Worm (Caenorhabditis elegans): ENCODE data around the gene nrde-2.

The nrde-2 gene

ce11 chrII:10222577-10222976 is 24.9 kb downstream of the nrde-2 start, which contains the start of gene plc-3:
Gene plc-3, plus strand, starts transcription at chrII:10222877.
- no peak for TF ChIP-seq sdc-2 (tag; optimal IDR thresholded peaks at IDR 0.05)
- no peak for TF ChIP-seq hlh-6 (tag; optimal IDR thresholded peaks at IDR 0.05)
- TF ChIP-seq gmeb-2 (tag; optimal IDR thresholded peaks at IDR 0.05): no peak
- TF ChIP-seq pqm-1 (tag; optimal IDR thresholded peaks at IDR 0.05): no peak
- TF ChIP-seq pat-9 (tag; optimal IDR thresholded peaks at IDR 0.05): no peak
- no peak for TF ChIP-seq ref-2 (tag; optimal IDR thresholded peaks at IDR 0.05)
- TF ChIP-seq ahr-1 (tag; optimal IDR thresholded peaks at IDR 0.05): no peak
- TF ChIP-seq dmd-4 (tag; optimal IDR thresholded peaks at IDR 0.05; ENCODE audit: borderline replicate concordance): no peak
- no peak for TF ChIP-seq fkh-6 (tag; optimal IDR thresholded peaks at IDR 0.05)
- no peak for TF ChIP-seq pha-4 (tag; optimal IDR thresholded peaks at IDR 0.05)
- TF ChIP-seq dve-1 (tag; optimal IDR thresholded peaks at IDR 0.05): no peak
- TF ChIP-seq unc-86 (tag; optimal IDR thresholded peaks at IDR 0.05): no peak
- TF ChIP-seq pax-1 (tag; optimal IDR thresholded peaks at IDR 0.05): no peak
- no peak for TF ChIP-seq C38D4.7 (GFP tag; optimal IDR thresholded peaks at IDR 0.05)
- no peak for TF ChIP-seq nhr-11 (tag; optimal IDR thresholded peaks at IDR 0.05)
- TF ChIP-seq K09A11.1 (tag; optimal IDR thresholded peaks at IDR 0.05; ENCODE audit: insufficient read depth): no peak
- no peak for TF ChIP-seq eyg-1 (tag; optimal IDR thresholded peaks at IDR 0.05)
- TF ChIP-seq ceh-19 (GFP tag; optimal IDR thresholded peaks at IDR 0.05): no peak
- no peak for TF ChIP-seq Y22D7AL.16 (tag; optimal IDR thresholded peaks at IDR 0.05)
- no peak for TF ChIP-seq ttx-3 (tag; optimal IDR thresholded peaks at IDR 0.05)

DNA sequence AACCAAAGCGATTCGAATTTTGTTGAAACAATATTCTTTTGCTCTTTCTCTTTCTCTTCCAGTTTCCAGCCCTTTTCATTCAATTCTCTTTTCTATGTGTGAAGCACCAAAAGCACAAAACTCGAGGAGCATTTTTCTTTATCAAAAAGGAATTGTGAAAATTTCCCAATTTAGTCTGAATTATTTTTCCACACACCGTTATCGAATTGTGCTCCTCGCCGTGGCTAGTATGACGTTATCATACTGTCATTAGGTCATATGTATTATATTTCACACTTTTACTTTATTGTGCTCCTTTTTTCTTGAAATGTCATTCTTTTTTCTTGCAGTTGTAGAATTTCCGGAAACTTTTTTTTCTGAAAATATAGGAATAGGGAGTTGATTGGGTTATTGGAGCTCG is 25.8 kb downstream of the nrde-2 start:
- TF ChIP-seq odd-2 (tag; optimal IDR thresholded peaks at IDR 0.05): no peak
- TF ChIP-seq ztf-16 (tag; optimal IDR thresholded peaks at IDR 0.05): no peak
- TF ChIP-seq gmeb-2 (tag; optimal IDR thresholded peaks at IDR 0.05): no peak
- no peak for TF ChIP-seq pag-3 (tag; optimal IDR thresholded peaks at IDR 0.05; ENCODE audit: borderline replicate concordance)
- TF ChIP-seq ceh-6 (GFP tag; optimal IDR thresholded peaks at IDR 0.05): no peak

DNA sequence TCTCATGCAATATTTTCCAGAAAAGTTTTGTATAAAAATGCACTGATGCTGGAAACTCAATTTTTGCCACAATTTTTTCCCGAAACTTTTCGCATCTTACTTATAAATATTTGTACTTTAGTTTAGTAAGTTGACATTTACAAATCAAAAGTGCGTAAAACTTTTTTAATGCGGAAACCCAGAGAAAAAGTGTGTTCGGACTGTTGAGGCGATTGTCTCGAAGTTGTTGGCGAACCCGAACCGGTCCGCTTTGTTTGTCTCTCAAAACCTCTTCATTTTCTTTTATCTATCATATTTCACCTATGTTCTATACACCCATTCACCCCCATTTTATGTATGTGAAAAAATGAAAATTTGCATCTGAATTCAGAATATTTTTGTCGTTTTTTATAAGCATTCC is 26.8 kb downstream of the nrde-2 start:
- TF ChIP-seq tbx-2 (tag; optimal IDR thresholded peaks at IDR 0.05) (no peak), npax-4 (tag; optimal IDR thresholded peaks at IDR 0.05) (no peak), sox-2 (GFP tag; IDR thresholded peaks at IDR 0.05) (no peak), K02D7.2 (tag; optimal IDR thresholded peaks at IDR 0.05) (no peak), gmeb-2 (tag; optimal IDR thresholded peaks at IDR 0.05) (no peak)

ce11 chrII:10218171-10218570 is 29.3 kb downstream of the nrde-2 start, which contains the start of gene ref-1:
Gene ref-1, plus strand, starts transcription at chrII:10218471.
- TF ChIP-seq hlh-13 (GFP tag; optimal IDR thresholded peaks at IDR 0.05) (no peak), zip-5 (tag; optimal IDR thresholded peaks at IDR 0.05) (no peak), mec-3 (tag; optimal IDR thresholded peaks at IDR 0.05; ENCODE audit: borderline replicate concordance) (no peak), ceh-48 (tag; optimal IDR thresholded peaks at IDR 0.05) (no peak), ceh-9 (tag; optimal IDR thresholded peaks at IDR 0.05) (no peak), Y22D7AL.16 (tag; optimal IDR thresholded peaks at IDR 0.05) (no peak), nhr-232 (tag; optimal IDR thresholded peaks at IDR 0.05) (no peak), ceh-30 (tag; optimal IDR thresholded peaks at IDR 0.05) (no peak), ceh-22 (tag; optimal IDR thresholded peaks at IDR 0.05) (no peak), pag-3 (tag; optimal IDR thresholded peaks at IDR 0.05; ENCODE audit: borderline replicate concordance) (no peak), nfya-1 (tag; optimal IDR thresholded peaks at IDR 0.05) (no peak), sox-4 (tag; optimal IDR thresholded peaks at IDR 0.05) (no peak), npax-4 (tag; optimal IDR thresholded peaks at IDR 0.05) (no peak), ceh-19 (GFP tag; optimal IDR thresholded peaks at IDR 0.05) (no peak), ceh-24 (tag; optimal IDR thresholded peaks at IDR 0.05) (no peak), tbx-2 (tag; optimal IDR thresholded peaks at IDR 0.05) (no peak)

All from whole organism, late embryonic.